Fruit fly (Drosophila melanogaster) whole organism, prepupa: ENCODE data around the gene CG1647.

Experiments
- CG10631 ChIP-seq: fragments of 200-800 bp; sonication (Bioruptor generic); optimal IDR thresholded peaks from 2 replicates; lab custom pipeline; 2016; ENCODE audit warnings: missing biosample characterization, missing genetic modification characterization
- CG10669 ChIP-seq: fragments of 200-800 bp; sonication (Bioruptor generic); optimal IDR thresholded peaks from 3 replicates; lab custom pipeline; 2018; ENCODE audit warnings: missing biosample characterization, mild to moderate bottlenecking, missing genetic modification characterization, moderate library complexity
- CG11294 ChIP-seq: fragments of 200-800 bp; sonication (Bioruptor generic); IDR thresholded peaks from 2 replicates; pipeline ENCODE4 v1.3.6; 2022; ENCODE audit warnings: missing biosample characterization, missing genetic modification characterization
- CG11762 ChIP-seq: fragments of 200-800 bp; sonication (Bioruptor generic); optimal IDR thresholded peaks from 3 replicates; lab custom pipeline; 2016; ENCODE audit warnings: missing biosample characterization, missing genetic modification characterization; ENCODE audit not compliant: insufficient read depth
- CG11902 ChIP-seq: fragments of 200-800 bp; sonication (Bioruptor generic); optimal IDR thresholded peaks from 3 replicates; lab custom pipeline; 2016; ENCODE audit warnings: missing biosample characterization, missing genetic modification characterization
- CG15336 ChIP-seq: fragments of 200-800 bp; sonication (Bioruptor generic); IDR thresholded peaks from 2 replicates; pipeline ENCODE4 v1.3.6; 2022; ENCODE audit warnings: missing biosample characterization, missing genetic modification characterization
- CG1621 ChIP-seq: fragments of 200-800 bp; sonication (Bioruptor generic); optimal IDR thresholded peaks from 3 replicates; lab custom pipeline; 2018; ENCODE audit warnings: missing biosample characterization, mild to moderate bottlenecking, missing genetic modification characterization
- CG3032 ChIP-seq: fragments of 200-800 bp; optimal IDR thresholded peaks from 2 replicates; lab custom pipeline; 2019; ENCODE audit warnings: missing biosample characterization, mild to moderate bottlenecking, missing genetic modification characterization, moderate library complexity
- CG31627 ChIP-seq: fragments of 200-800 bp; sonication (Bioruptor generic); optimal IDR thresholded peaks from 3 replicates; lab custom pipeline; 2016; ENCODE audit warnings: missing biosample characterization, missing genetic modification characterization
- CG34406 ChIP-seq: fragments of 200-800 bp; sonication (Bioruptor generic); optimal IDR thresholded peaks from 3 replicates; lab custom pipeline; 2016; ENCODE audit warnings: missing biosample characterization, missing genetic modification characterization
- CG3919 ChIP-seq: fragments of 200-800 bp; sonication (Bioruptor generic); optimal IDR thresholded peaks from 3 replicates; lab custom pipeline; 2016; ENCODE audit warnings: missing biosample characterization, missing genetic modification characterization
- CG6276 ChIP-seq: fragments of 200-800 bp; sonication (Bioruptor generic); optimal IDR thresholded peaks from 2 replicates; lab custom pipeline; 2017; ENCODE audit warnings: missing biosample characterization, mild to moderate bottlenecking, missing genetic modification characterization
- CG6792 ChIP-seq: fragments of 200-800 bp; sonication (Bioruptor generic); optimal IDR thresholded peaks from 3 replicates; lab custom pipeline; 2016; ENCODE audit warnings: missing biosample characterization, missing genetic modification characterization
- CG6854 ChIP-seq: fragments of 200-800 bp; sonication (Bioruptor generic); optimal IDR thresholded peaks from 2 replicates; lab custom pipeline; 2017; ENCODE audit warnings: missing biosample characterization, mild to moderate bottlenecking, missing genetic modification characterization
- CG7368 ChIP-seq: fragments of 200-800 bp; sonication (Bioruptor generic); optimal IDR thresholded peaks from 3 replicates; lab custom pipeline; 2016; ENCODE audit warnings: missing biosample characterization, missing genetic modification characterization
- CG8119 ChIP-seq: fragments of 200-800 bp; sonication (Bioruptor generic); IDR thresholded peaks from 3 replicates; pipeline ENCODE4 v1.3.6; 2022; ENCODE audit warnings: missing biosample characterization, missing genetic modification characterization
- CG8319 ChIP-seq: fragments of 200-800 bp; sonication (Bioruptor generic); optimal IDR thresholded peaks from 3 replicates; lab custom pipeline; 2016; ENCODE audit warnings: missing biosample characterization, missing genetic modification characterization
- CG8632 ChIP-seq: fragments of 200-800 bp; sonication (Bioruptor generic); optimal IDR thresholded peaks from 3 replicates; lab custom pipeline; 2016; ENCODE audit warnings: missing biosample characterization, missing genetic modification characterization
- CG9139 ChIP-seq: fragments of 200-800 bp; sonication (Bioruptor generic); optimal IDR thresholded peaks from 3 replicates; lab custom pipeline; 2017; ENCODE audit warnings: missing biosample characterization, mild to moderate bottlenecking, missing genetic modification characterization
- Eip78C ChIP-seq: fragments of 200-800 bp; sonication (Bioruptor generic); peaks from one replicate; lab custom pipeline; 2016; ENCODE audit warnings: missing biosample characterization, missing genetic modification characterization
- Eip93F ChIP-seq: fragments of 200-800 bp; sonication (Bioruptor generic); optimal IDR thresholded peaks from 2 replicates; lab custom pipeline; 2016; ENCODE audit warnings: missing biosample characterization, mild to moderate bottlenecking, missing genetic modification characterization
- Ets96B ChIP-seq: fragments of 200-800 bp; optimal IDR thresholded peaks from 2 replicates; lab custom pipeline; 2019; ENCODE audit warnings: missing biosample characterization, mild to moderate bottlenecking, missing genetic modification characterization, moderate library complexity
- Gug ChIP-seq: fragments of 200-800 bp; sonication (Bioruptor generic); IDR thresholded peaks from 2 replicates; pipeline ENCODE4 v1.3.6; 2022; ENCODE audit warnings: missing biosample characterization, missing genetic modification characterization
- Hr38 ChIP-seq: sonication (Bioruptor generic); optimal IDR thresholded peaks from 2 replicates; lab custom pipeline; 2016; ENCODE audit warnings: missing biosample characterization, missing genetic modification characterization
- Hr39 ChIP-seq: fragments of 200-800 bp; sonication (Bioruptor generic); optimal IDR thresholded peaks from 2 replicates; lab custom pipeline; 2016; ENCODE audit warnings: missing biosample characterization, missing genetic modification characterization
- Hr4 ChIP-seq: fragments of 200-800 bp; sonication (Bioruptor generic); optimal IDR thresholded peaks from 3 replicates; lab custom pipeline; 2016; ENCODE audit warnings: missing biosample characterization, missing genetic modification characterization
- Lpt ChIP-seq: fragments of 200-800 bp; sonication (Bioruptor generic); optimal IDR thresholded peaks from 3 replicates; lab custom pipeline; 2016; ENCODE audit warnings: missing biosample characterization, missing genetic modification characterization
- OdsH ChIP-seq: fragments of 200-800 bp; sonication (Bioruptor generic); optimal IDR thresholded peaks from 3 replicates; lab custom pipeline; 2016; ENCODE audit warnings: missing biosample characterization, missing genetic modification characterization
- Smox ChIP-seq: fragments of 200-800 bp; sonication (Bioruptor generic); optimal IDR thresholded peaks from 3 replicates; lab custom pipeline; 2016; ENCODE audit warnings: missing biosample characterization, missing genetic modification characterization
- Sox14 ChIP-seq: fragments of 200-800 bp; sonication (Bioruptor generic); optimal IDR thresholded peaks from 3 replicates; lab custom pipeline; 2016; ENCODE audit warnings: missing biosample characterization, missing genetic modification characterization
- achi ChIP-seq: fragments of 200-800 bp; sonication (Bioruptor generic); optimal IDR thresholded peaks from 3 replicates; lab custom pipeline; 2016; ENCODE audit warnings: missing biosample characterization, missing genetic modification characterization
- cyc ChIP-seq: fragments of 200-800 bp; sonication (Bioruptor generic); optimal IDR thresholded peaks from 3 replicates; lab custom pipeline; 2016; ENCODE audit warnings: missing biosample characterization, missing genetic modification characterization
- dac ChIP-seq: fragments of 200-800 bp; sonication (Bioruptor generic); optimal IDR thresholded peaks from 2 replicates; lab custom pipeline; 2017; ENCODE audit warnings: missing biosample characterization, mild to moderate bottlenecking, missing genetic modification characterization
- dsx ChIP-seq: fragments of 200-800 bp; optimal IDR thresholded peaks from 3 replicates; lab custom pipeline; 2019; ENCODE audit warnings: missing biosample characterization, mild to moderate bottlenecking, missing genetic modification characterization, moderate library complexity; ENCODE audit not compliant: poor library complexity, severe bottlenecking
- eg ChIP-seq: fragments of 200-800 bp; sonication (Bioruptor generic); IDR thresholded peaks from 3 replicates; pipeline ENCODE4 v1.3.6; 2022; ENCODE audit warnings: missing biosample characterization, missing genetic modification characterization
- esn ChIP-seq: fragments of 200-800 bp; sonication (Bioruptor generic); optimal IDR thresholded peaks from 2 replicates; lab custom pipeline; 2016; ENCODE audit warnings: missing biosample characterization, mild to moderate bottlenecking, missing genetic modification characterization, moderate library complexity
- fd59A ChIP-seq: fragments of 200-800 bp; sonication (Bioruptor generic); optimal IDR thresholded peaks from 2 replicates; lab custom pipeline; 2017; ENCODE audit warnings: missing biosample characterization, mild to moderate bottlenecking, missing genetic modification characterization, missing genetic modification reagents
- lz ChIP-seq: fragments of 200-800 bp; sonication (Bioruptor generic); optimal IDR thresholded peaks from 3 replicates; lab custom pipeline; 2016; ENCODE audit warnings: missing biosample characterization, missing genetic modification characterization
- net ChIP-seq: fragments of 200-800 bp; sonication (Bioruptor generic); optimal IDR thresholded peaks from 3 replicates; lab custom pipeline; 2016; ENCODE audit warnings: missing biosample characterization, missing genetic modification characterization
- pdm3 ChIP-seq: fragments of 200-800 bp; sonication (Bioruptor generic); optimal IDR thresholded peaks from 3 replicates; lab custom pipeline; 2016; ENCODE audit warnings: missing biosample characterization, missing genetic modification characterization
- salr ChIP-seq, 2 experiments: fragments of 200-800 bp; sonication (Bioruptor generic); optimal IDR thresholded peaks; 3 replicates each; lab custom pipeline; 2016 to 2018; ENCODE audit warnings: missing biosample characterization in 2 of 2, missing genetic modification characterization in 2 of 2, mild to moderate bottlenecking in 1 of 2
- spab ChIP-seq: fragments of 200-800 bp; sonication (Bioruptor generic); optimal IDR thresholded peaks from 2 replicates; lab custom pipeline; 2017; ENCODE audit warnings: missing biosample characterization, mild to moderate bottlenecking, missing genetic modification characterization, missing genetic modification reagents
- ss ChIP-seq, 2 experiments: fragments of 200-800 bp; sonication (Bioruptor generic); optimal IDR thresholded peaks; 2 replicates in 1 of 2; 3 replicates in 1 of 2; lab custom pipeline; 2017 to 2018; ENCODE audit warnings: mild to moderate bottlenecking in 2 of 2, missing biosample characterization in 2 of 2, missing genetic modification characterization in 2 of 2, moderate library complexity in 1 of 2
- topi ChIP-seq: fragments of 200-800 bp; sonication (Bioruptor generic); optimal IDR thresholded peaks from 3 replicates; lab custom pipeline; 2016; ENCODE audit warnings: missing biosample characterization, missing genetic modification characterization
- vri ChIP-seq: fragments of 200-800 bp; sonication (Bioruptor generic); optimal IDR thresholded peaks from 3 replicates; lab custom pipeline; 2016; ENCODE audit warnings: missing biosample characterization, mild to moderate bottlenecking, missing genetic modification characterization

CG1647 gene

dm6 chr3R:28846877-28847529 lies 27.0 kb downstream of the CG1647 start (continued):
- peak; percentile 58 for TF ChIP-seq CG6792
- TF ChIP-seq CG11294 (GFP tag; lab: Robert Waterston, UW) = 0 out of 2 replicates have a peak, but pooled peaks have one; percentile 7
- TF ChIP-seq CG3919 (GFP tag; lab: Kevin White, UChicago) = peak; percentile 74
- TF ChIP-seq Smox = peak; percentile 3
- TF ChIP-seq Hr4 = peak; percentile 64
- TF ChIP-seq CG11902 (GFP tag; lab: Kevin White, UChicago) = peak; percentile 39
- TF ChIP-seq Eip78C (GFP tag; lab: Kevin White, UChicago) = peak; percentile 88
- TF ChIP-seq CG8319 (GFP tag; lab: Kevin White, UChicago) = peak; percentile 52
- TF ChIP-seq CG10631 (GFP tag; lab: Kevin White, UChicago) = peak; percentile 57
- peak; percentile 75 for TF ChIP-seq Ets96B (tag; lab: Kevin White, UChicago)
- peak; percentile 66 for TF ChIP-seq achi (GFP tag; lab: Kevin White, UChicago)
- no peak for TF ChIP-seq Eip93F (GFP tag; lab: Kevin White, UChicago)
- peak; percentile 77 for TF ChIP-seq CG10669 (GFP tag; lab: Kevin White, UChicago)
- TF ChIP-seq Sox14 (GFP tag; lab: Kevin White, UChicago) = peak; percentile 64
- TF ChIP-seq CG34406 (GFP tag; lab: Kevin White, UChicago) = peak; percentile 46
- TF ChIP-seq CG9139 (GFP tag; lab: Kevin White, UChicago) = peak; percentile 71
- peak; percentile 67 for TF ChIP-seq pdm3
- peak; percentile 29 for TF ChIP-seq CG31627 (GFP tag; lab: Kevin White, UChicago)
- TF ChIP-seq vri = no peak
- TF ChIP-seq eg = peak; percentile 87
- TF ChIP-seq Hr39 = peak; percentile 22
- TF ChIP-seq lz (GFP tag; lab: Kevin White, UChicago) = peak; percentile 47
- TF ChIP-seq Gug (GFP tag; lab: Robert Waterston, UW) = peak; percentile 50
- peak; percentile 60 for TF ChIP-seq CG8632 (GFP tag; lab: Kevin White, UChicago)
- peak; percentile 92 for TF ChIP-seq CG6276 (GFP tag; lab: Kevin White, UChicago)
- TF ChIP-seq CG3032 (tag; lab: Kevin White, UChicago) = peak; percentile 75
- peak; percentile 44 for TF ChIP-seq esn (GFP tag; lab: Kevin White, UChicago)
- peak; percentile 73 for TF ChIP-seq CG1621
- peak; percentile 8 to 61 for TF ChIP-seq salr (GFP tag; optimal IDR thresholded peaks at IDR 0.05; lab: Kevin White, UChicago)
- TF ChIP-seq spab (GFP tag; lab: Kevin White, UChicago) = peak; percentile 82

- TF ChIP-seq Hr39 = peak; percentile 17
- peak; percentile 65 for TF ChIP-seq OdsH
- TF ChIP-seq cyc (GFP tag; lab: Kevin White, UChicago) = no peak
- peak; percentile 27 for TF ChIP-seq CG7368 (GFP tag; lab: Kevin White, UChicago)
- TF ChIP-seq Eip93F (GFP tag; lab: Kevin White, UChicago) = no peak
- no peak for TF ChIP-seq vri
- TF ChIP-seq Eip78C (GFP tag; lab: Kevin White, UChicago) = peak; percentile 85
- no peak for TF ChIP-seq Hr38
- TF ChIP-seq CG6854 (GFP tag; lab: Kevin White, UChicago) = no peak
- peak; percentile 63 for TF ChIP-seq CG3032 (tag; lab: Kevin White, UChicago)
- peak; percentile 55 for TF ChIP-seq CG3919 (GFP tag; lab: Kevin White, UChicago)
- TF ChIP-seq CG11902 (GFP tag; lab: Kevin White, UChicago) = peak; percentile 36
- TF ChIP-seq Ets96B (tag; lab: Kevin White, UChicago) = peak; percentile 56
- peak; percentile 3 for TF ChIP-seq fd59A (GFP tag; lab: Kevin White, UChicago)
- peak; percentile 3 to 63 for TF ChIP-seq ss (GFP tag; optimal IDR thresholded peaks at IDR 0.05; lab: Kevin White, UChicago)
- peak; percentile 57 for TF ChIP-seq CG10631 (GFP tag; lab: Kevin White, UChicago)
- TF ChIP-seq dac (GFP tag; lab: Kevin White, UChicago) = no peak
- no peak for TF ChIP-seq CG6276 (GFP tag; lab: Kevin White, UChicago)
- peak; percentile 33 for TF ChIP-seq Hr4
- TF ChIP-seq CG10669 (GFP tag; lab: Kevin White, UChicago) = peak; percentile 56
- TF ChIP-seq CG8119 (GFP tag; lab: Robert Waterston, UW) = no peak
- peak in 1 of 2 experiments; percentile 17 for TF ChIP-seq salr (GFP tag; optimal IDR thresholded peaks at IDR 0.05; lab: Kevin White, UChicago)
- TF ChIP-seq lz (GFP tag; lab: Kevin White, UChicago) = peak; percentile 34
- TF ChIP-seq CG11762 = peak; percentile 35
- no peak for TF ChIP-seq CG15336 (GFP tag; lab: Robert Waterston, UW)
- TF ChIP-seq CG31627 (GFP tag; lab: Kevin White, UChicago) = peak; percentile 23
- no peak for TF ChIP-seq Lpt (GFP tag; lab: Kevin White, UChicago)
- TF ChIP-seq dsx (GFP tag; lab: Kevin White, UChicago) = peak; percentile 47
- peak; percentile 48 for TF ChIP-seq topi (GFP tag; lab: Kevin White, UChicago)
- TF ChIP-seq net (GFP tag; lab: Kevin White, UChicago) = peak; percentile 50
Observed at dm6 chr3R:28847547-28848316, 27.7 kb downstream of the CG1647 start.
